Fruit fly (Drosophila melanogaster) Kc167 (cell line): Measurements from ENCODE around the gene CG5866.
"Not testable (repeated sequence)": the region's sequence is repeated elsewhere in the genome, so short reads cannot be mapped to it uniquely, and the experiment has no call there.

Experiments
- Sin3A ChIP-seq: fragments of >200 bp; optimal IDR thresholded peaks from 2 replicates; lab custom pipeline; 2018; ENCODE audit warnings: missing external identifiers
- h ChIP-seq: fragments of >200 bp; optimal IDR thresholded peaks from 3 replicates; lab custom pipeline; 2018; ENCODE audit warnings: missing external identifiers
- ttk ChIP-seq: sonication (Bioruptor generic); optimal IDR thresholded peaks from 2 replicates; lab custom pipeline; 2017; ENCODE audit warnings: missing external identifiers

The CG5866 gene

dm6 chr3R:17456676-17457075 lies 41.1 kb downstream of the CG5866 start, which contains the start of gene CG14330:
Gene CG14330 (minus strand): TSS chr3R:17456776.
- not testable (repeated sequence) for TF ChIP-seq h; Sin3A (lab: Kevin White, UChicago); ttk (lab: Kevin White, UChicago)
